Worm (Caenorhabditis elegans): ENCODE measurements around the gene F14H3.15.

ce11 chrV:16055031-16055430, 5.0 kb downstream of the F14H3.15 start, which contains the start of gene F14H3.4:
- no peak for TF ChIP-seq nhr-77 (tag; optimal IDR thresholded peaks at IDR 0.05)
- no peak for TF ChIP-seq jun-1 (tag; optimal IDR thresholded peaks at IDR 0.05)

Measured in whole organism, L1 larva.